Worm (Caenorhabditis elegans) whole organism, early embryonic: Measurements from ENCODE around the gene ZK632.4.
A peak's percentile ranks its signal among the peaks of the same experiment; 100 is the strongest.

Source experiments
- B0310.2 ChIP-seq: sonication (generic microtip); optimal IDR thresholded peaks from 2 replicates; lab custom pipeline; 2016; ENCODE audit warnings: mild to moderate bottlenecking, missing genetic modification characterization, missing compliant biosample characterization
- F13C5.2 ChIP-seq: sonication (generic microtip); optimal IDR thresholded peaks from 2 replicates; lab custom pipeline; 2017; ENCODE audit warnings: mild to moderate bottlenecking, missing genetic modification characterization, inconsistent platforms, missing compliant biosample characterization
- aly-1 ChIP-seq: sonication (generic microtip); optimal IDR thresholded peaks from 2 replicates; lab custom pipeline; 2016; ENCODE audit warnings: missing genetic modification characterization, missing compliant biosample characterization
- ama-1 ChIP-seq: fragments of 150-350 bp; optimal IDR thresholded peaks from 2 replicates; lab custom pipeline; 2014
- ceh-13 ChIP-seq: fragments of 200-800 bp; sonication (Bioruptor generic); optimal IDR thresholded peaks from 2 replicates; lab custom pipeline; 2018; ENCODE audit warnings: mild to moderate bottlenecking, missing genetic modification characterization, missing compliant biosample characterization
- ceh-36 ChIP-seq: sonication (generic microtip); optimal IDR thresholded peaks from 2 replicates; lab custom pipeline; 2016; ENCODE audit warnings: missing genetic modification characterization, inconsistent platforms, missing compliant biosample characterization
- ets-7 ChIP-seq: sonication (generic microtip); optimal IDR thresholded peaks from 2 replicates; lab custom pipeline; 2016; ENCODE audit warnings: missing genotype, missing genetic modification characterization, missing compliant biosample characterization
- flt-1 ChIP-seq: fragments of 200-800 bp; sonication (Bioruptor generic); IDR thresholded peaks from 2 replicates; pipeline ENCODE4 v1.3.6; 2022; ENCODE audit warnings: missing genetic modification characterization, missing compliant biosample characterization
- hmbx-1 ChIP-seq: sonication (generic microtip); optimal IDR thresholded peaks from 2 replicates; lab custom pipeline; 2016; ENCODE audit warnings: mild to moderate bottlenecking, missing genetic modification characterization, missing compliant biosample characterization
- hmg-4 ChIP-seq: fragments of 200-800 bp; sonication (Bioruptor generic); optimal IDR thresholded peaks from 2 replicates; lab custom pipeline; 2018; ENCODE audit warnings: mild to moderate bottlenecking, missing genetic modification characterization, missing compliant biosample characterization
- hnd-1 ChIP-seq: sonication (generic microtip); optimal IDR thresholded peaks from 2 replicates; lab custom pipeline; 2016; ENCODE audit warnings: missing genetic modification characterization, missing compliant biosample characterization
- pes-1 ChIP-seq: fragments of 200-800 bp; sonication (Bioruptor generic); IDR thresholded peaks from 2 replicates; pipeline ENCODE4 v1.3.6; 2022; ENCODE audit warnings: missing genetic modification reagents, missing genetic modification characterization, missing compliant biosample characterization
- scrt-1 ChIP-seq: fragments of 200-800 bp; sonication (Bioruptor generic); IDR thresholded peaks from 2 replicates; pipeline ENCODE4 v1.3.6; 2022; ENCODE audit warnings: missing genetic modification characterization, missing compliant biosample characterization
- sea-1 ChIP-seq: fragments of 200-800 bp; sonication (Bioruptor generic); conservative IDR thresholded peaks from 2 replicates; pipeline ENCODE4 v1.3.6; 2022; ENCODE audit warnings: missing genetic modification characterization, missing compliant biosample characterization
- tbx-11 ChIP-seq: fragments of 200-800 bp; sonication (Bioruptor generic); IDR thresholded peaks from 2 replicates; pipeline ENCODE4 v1.3.6; 2022; ENCODE audit warnings: missing genetic modification characterization, missing compliant biosample characterization
- tbx-37 ChIP-seq: fragments of 200-800 bp; sonication (Bioruptor generic); conservative IDR thresholded peaks from 2 replicates; pipeline ENCODE4 v1.3.6; 2022; ENCODE audit warnings: missing genetic modification reagents, missing genetic modification characterization, missing compliant biosample characterization
- tra-4 ChIP-seq: sonication (generic microtip); optimal IDR thresholded peaks from 2 replicates; lab custom pipeline; 2017; ENCODE audit warnings: missing genetic modification characterization, missing compliant biosample characterization

ZK632.4 gene

ce11 chrIII:9806968-9807559 lies at the start of gene ZK632.4:
ZK632.4 (minus strand) TSS chrIII:9807454.
- TF ChIP-seq tbx-11, result no peak
- TF ChIP-seq tbx-37 (GFP tag; lab: Robert Waterston, UW), result no peak
- no peak for TF ChIP-seq ceh-13
- TF ChIP-seq scrt-1 (GFP tag; lab: Robert Waterston, UW), result no peak
- no peak for TF ChIP-seq B0310.2 (tag; lab: Kevin White, UChicago)

- no peak for TF ChIP-seq tra-4 (tag; lab: Kevin White, UChicago)
Measured at ce11 chrIII:9854960-9855359, 47.7 kb upstream of the ZK632.4 start.

ce11 chrIII:9853667-9854620 lies 46.7 kb upstream of the ZK632.4 start:
- TF ChIP-seq ceh-13 (no peak), hnd-1 (no peak), ama-1 (peak; percentile 35)

ce11 chrIII:9851547-9851946 lies 44.3 kb upstream of the ZK632.4 start, which contains the start of gene K11H3.3:
K11H3.3 (plus strand) TSS chrIII:9851854.
- TF ChIP-seq F13C5.2 (tag; lab: Kevin White, UChicago) (no peak), ceh-13 (no peak)

- TF ChIP-seq ets-7 (no peak), flt-1 (GFP tag; lab: Robert Waterston, UW) (no peak), ceh-13 (no peak), B0310.2 (tag; lab: Kevin White, UChicago) (no peak), ceh-36 (tag; lab: Kevin White, UChicago) (no peak), aly-1 (tag; lab: Kevin White, UChicago) (no peak)
Measured at ce11 chrIII:9850877-9851276, 43.6 kb upstream of the ZK632.4 start.

- no peak for TF ChIP-seq hmg-4 (GFP tag; lab: Kevin White, UChicago)
Measured at ce11 chrIII:9849950-9850349, 42.7 kb upstream of the ZK632.4 start.

- TF ChIP-seq pes-1 (GFP tag; lab: Robert Waterston, UW) (peak; percentile 80), scrt-1 (GFP tag; lab: Robert Waterston, UW) (peak; percentile 73), tbx-11 (peak; percentile 74; the same call in 1 of the 2 replicates), tbx-37 (GFP tag; lab: Robert Waterston, UW) (peak; percentile 73), flt-1 (GFP tag; lab: Robert Waterston, UW) (peak; percentile 71; the same call in 1 of the 2 replicates)
Measured at ce11 chrIII:9849111-9849510, 41.9 kb upstream of the ZK632.4 start.

- TF ChIP-seq sea-1 (no peak), hnd-1 (no peak), scrt-1 (GFP tag; lab: Robert Waterston, UW) (no peak), ets-7 (no peak), ceh-36 (tag; lab: Kevin White, UChicago) (no peak), F13C5.2 (tag; lab: Kevin White, UChicago) (no peak), ama-1 (no peak), tra-4 (tag; lab: Kevin White, UChicago) (no peak), tbx-11 (no peak), ceh-13 (no peak), tbx-37 (GFP tag; lab: Robert Waterston, UW) (no peak), aly-1 (tag; lab: Kevin White, UChicago) (no peak), flt-1 (GFP tag; lab: Robert Waterston, UW) (no peak), B0310.2 (tag; lab: Kevin White, UChicago) (no peak)
Measured at ce11 chrIII:9848603-9849002, 41.3 kb upstream of the ZK632.4 start.

ce11 chrIII:9848083-9848482 lies 40.8 kb upstream of the ZK632.4 start, which contains the start of gene mrpl-36:
mrpl-36 (minus strand) TSS chrIII:9848116.
- TF ChIP-seq hmbx-1 (no peak), B0310.2 (tag; lab: Kevin White, UChicago) (no peak), ceh-13 (no peak), tra-4 (tag; lab: Kevin White, UChicago) (no peak), pes-1 (GFP tag; lab: Robert Waterston, UW) (no peak)

ce11 chrIII:9846093-9846492 lies 38.8 kb upstream of the ZK632.4 start, which contains the start of gene K11H3.2:
K11H3.2 (plus strand) TSS chrIII:9846393.
- TF ChIP-seq F13C5.2 (tag; lab: Kevin White, UChicago), result no peak
- TF ChIP-seq ceh-13, result no peak
- no peak for TF ChIP-seq B0310.2 (tag; lab: Kevin White, UChicago)
- no peak for TF ChIP-seq sea-1
